Fruit fly (Drosophila melanogaster): ENCODE results near the gene CG42353.
A peak's percentile ranks its signal among the peaks of the same experiment; 100 is the strongest.

Gene CG42353

dm6 chrX:16085865-16086592 lies 18.7 kb downstream of the CG42353 start (continued):
- no peak for TF ChIP-seq CG2875 (GFP tag; optimal IDR thresholded peaks at IDR 0.05)
- TF ChIP-seq gem (tag; optimal IDR thresholded peaks at IDR 0.05) = peak; percentile 50
- TF ChIP-seq CG6683 (GFP tag; optimal IDR thresholded peaks at IDR 0.05) = peak; percentile 7
- peak; percentile 90 for TF ChIP-seq Deaf1 (tag; optimal IDR thresholded peaks at IDR 0.05)
- no peak for TF ChIP-seq nom (GFP tag; optimal IDR thresholded peaks at IDR 0.05)
- no peak for TF ChIP-seq CG6765 (GFP tag; optimal IDR thresholded peaks at IDR 0.05)
- TF ChIP-seq mam (GFP tag; optimal IDR thresholded peaks at IDR 0.05) = peak; percentile 18
- TF ChIP-seq D19B (GFP tag; optimal IDR thresholded peaks at IDR 0.05) = no peak
- peak; percentile 22 for TF ChIP-seq CG17359 (tag; optimal IDR thresholded peaks at IDR 0.05)
- TF ChIP-seq D19A (tag; optimal IDR thresholded peaks at IDR 0.05) = peak; percentile 9
- no peak for TF ChIP-seq CG8089 (GFP tag; optimal IDR thresholded peaks at IDR 0.05)
- no peak for TF ChIP-seq CG31441 (GFP tag; IDR thresholded peaks at IDR 0.05)
- peak in 1 of 2 experiments; percentile 4 for TF ChIP-seq Pdp1 (GFP tag; optimal IDR thresholded peaks at IDR 0.05)
- no peak for TF ChIP-seq NK7.1 (GFP tag; optimal IDR thresholded peaks at IDR 0.05)
- no peak for TF ChIP-seq sna (GFP tag; IDR thresholded peaks at IDR 0.05; ENCODE audit: partially characterized antibody)
- peak; percentile 17 for TF ChIP-seq caup (GFP tag; optimal IDR thresholded peaks at IDR 0.05; ENCODE audit: severe bottlenecking)
- TF ChIP-seq CG8944 (GFP tag; optimal IDR thresholded peaks at IDR 0.05) = no peak
- TF ChIP-seq fd3F (GFP tag; optimal IDR thresholded peaks at IDR 0.05) = no peak
- no peak for TF ChIP-seq CG6854 (GFP tag; optimal IDR thresholded peaks at IDR 0.05)
- TF ChIP-seq CG7839 (tag; optimal IDR thresholded peaks at IDR 0.05) = peak; percentile 8
- no peak for TF ChIP-seq pan (optimal IDR thresholded peaks at IDR 0.05)
- TF ChIP-seq pan (GFP tag; optimal IDR thresholded peaks at IDR 0.05 in 1 of 2, IDR thresholded peaks at IDR 0.05 in 1 of 2) = peak in 1 of 2 experiments; percentile 25
- peak; percentile 39; the same call in 1 of the 2 replicates for TF ChIP-seq Ada2b (GFP tag; IDR thresholded peaks at IDR 0.05)
- TF ChIP-seq Sox100B (GFP tag; optimal IDR thresholded peaks at IDR 0.05) = peak; percentile 23
- TF ChIP-seq stwl (tag; optimal IDR thresholded peaks at IDR 0.05) = no peak
- 0 out of 2 replicates have a peak, but pooled peaks have one; percentile 22 for TF ChIP-seq H2.0 (GFP tag; IDR thresholded peaks at IDR 0.05)
- TF ChIP-seq phol (tag; optimal IDR thresholded peaks at IDR 0.05) = peak; percentile 38
- no peak for TF ChIP-seq dimm (GFP tag; IDR thresholded peaks at IDR 0.05)
- TF ChIP-seq fd96Cb (tag; optimal IDR thresholded peaks at IDR 0.05) = peak; percentile 10
- TF ChIP-seq vvl (GFP tag; IDR thresholded peaks at IDR 0.05) = no peak
- TF ChIP-seq CG16815 (GFP tag; optimal IDR thresholded peaks at IDR 0.05) = no peak
- TF ChIP-seq CG7786 (GFP tag; optimal IDR thresholded peaks at IDR 0.05) = peak; percentile 5
- peak; percentile 51; the same call in 1 of the 3 replicates for TF ChIP-seq z (GFP tag; IDR thresholded peaks at IDR 0.05)
- TF ChIP-seq lilli (GFP tag; optimal IDR thresholded peaks at IDR 0.05) = peak; percentile 11
- no peak for TF ChIP-seq run (tag; optimal IDR thresholded peaks at IDR 0.05)
- no peak for TF ChIP-seq Nf-YB (GFP tag; optimal IDR thresholded peaks at IDR 0.05)
- no peak for TF ChIP-seq CG10565 (GFP tag; optimal IDR thresholded peaks at IDR 0.05)
- no peak for TF ChIP-seq Ets97D (GFP tag; optimal IDR thresholded peaks at IDR 0.05)
- TF ChIP-seq CG10267 (tag; optimal IDR thresholded peaks at IDR 0.05) = no peak
- no peak for TF ChIP-seq Lim3 (GFP tag; IDR thresholded peaks at IDR 0.05)
- peak; percentile 36 for TF ChIP-seq Blimp-1 (GFP tag; optimal IDR thresholded peaks at IDR 0.05)
- peak; percentile 23 for TF ChIP-seq Hand (GFP tag; optimal IDR thresholded peaks at IDR 0.05)
- peak; percentile 44 for TF ChIP-seq grau (tag; optimal IDR thresholded peaks at IDR 0.05)
- TF ChIP-seq wor (GFP tag; IDR thresholded peaks at IDR 0.05) = no peak
- TF ChIP-seq CG11093 (GFP tag; IDR thresholded peaks at IDR 0.05) = no peak
- no peak for TF ChIP-seq Drgx (GFP tag; IDR thresholded peaks at IDR 0.05)
- no peak for TF ChIP-seq D (optimal IDR thresholded peaks at IDR 0.05)
- TF ChIP-seq D (GFP tag; optimal IDR thresholded peaks at IDR 0.05) = peak; percentile 4
- 0 out of 2 replicates have a peak, but pooled peaks have one; percentile 6 for TF ChIP-seq sob (GFP tag; IDR thresholded peaks at IDR 0.05)
